Worm (Caenorhabditis elegans) whole organism, dauer: ENCODE data around the gene T04C9.3.

Source experiments
- unc-62 ChIP-seq: sonication (generic microtip); optimal IDR thresholded peaks from 2 replicates; lab custom pipeline; 2017; ENCODE audit warnings: missing biosample characterization, missing genetic modification reagents, missing genetic modification characterization

T04C9.3 gene

ce11 chrIII:5951589-5952378 is 33.7 kb upstream of the T04C9.3 start:
- TF ChIP-seq unc-62 (GFP tag; lab: Kevin White, UChicago), result no peak

- TF ChIP-seq unc-62 (GFP tag; lab: Kevin White, UChicago), result no peak
Measured at ce11 chrIII:5953041-5953912, 32.2 kb upstream of the T04C9.3 start.

- no peak for TF ChIP-seq unc-62 (GFP tag; lab: Kevin White, UChicago)
Measured at ce11 chrIII:5953913-5954290, 31.5 kb upstream of the T04C9.3 start.

- no peak for TF ChIP-seq unc-62 (GFP tag; lab: Kevin White, UChicago)
Measured at ce11 chrIII:5958172-5958886, 27.1 kb upstream of the T04C9.3 start, which contains the start of the genes nono-1 and nop-1. Gene nono-1 (minus strand): TSS chrIII:5958246. Gene nop-1 (plus strand): TSS chrIII:5958722.

- no peak for TF ChIP-seq unc-62 (GFP tag; lab: Kevin White, UChicago)
Measured at ce11 chrIII:5959049-5959448, 26.4 kb upstream of the T04C9.3 start.

ce11 chrIII:5961560-5961959 is 23.9 kb upstream of the T04C9.3 start:
- no peak for TF ChIP-seq unc-62 (GFP tag; lab: Kevin White, UChicago)

ce11 chrIII:5964058-5964632 is 21.3 kb upstream of the T04C9.3 start:
- no peak for TF ChIP-seq unc-62 (GFP tag; lab: Kevin White, UChicago)

ce11 chrIII:5965368-5965767 is 20.1 kb upstream of the T04C9.3 start:
- TF ChIP-seq unc-62 (GFP tag; lab: Kevin White, UChicago), result no peak

- no peak for TF ChIP-seq unc-62 (GFP tag; lab: Kevin White, UChicago)
Measured at ce11 chrIII:5965839-5966463, 19.5 kb upstream of the T04C9.3 start, which contains the start of gene dct-6. Gene dct-6 (plus strand): TSS chrIII:5966413.

- TF ChIP-seq unc-62 (GFP tag; lab: Kevin White, UChicago), result no peak
Measured at ce11 chrIII:5967640-5968039, 17.8 kb upstream of the T04C9.3 start.

ce11 chrIII:5975005-5975730 is 10.3 kb upstream of the T04C9.3 start, which contains the start of gene mlp-1:
Gene mlp-1 (minus strand): TSS chrIII:5975055.
- no peak for TF ChIP-seq unc-62 (GFP tag; lab: Kevin White, UChicago)

- no peak for TF ChIP-seq unc-62 (GFP tag; lab: Kevin White, UChicago)
Measured at ce11 chrIII:5976021-5976420, 9.4 kb upstream of the T04C9.3 start.

- no peak for TF ChIP-seq unc-62 (GFP tag; lab: Kevin White, UChicago)
Measured at ce11 chrIII:5980274-5980918, 5.0 kb upstream of the T04C9.3 start.

ce11 chrIII:5981407-5981806 is 4.0 kb upstream of the T04C9.3 start:
- TF ChIP-seq unc-62 (GFP tag; lab: Kevin White, UChicago), result no peak
